Fruit fly (Drosophila melanogaster) whole organism, embryonic: ENCODE results near the gene CG12224.

ENCODE experiments used
- Aef1 ChIP-seq: fragments of 200-800 bp; sonication (Bioruptor generic); IDR thresholded peaks from 3 replicates; pipeline ENCODE4 v1.3.6; 2022; ENCODE audit warnings: missing biosample characterization, missing genetic modification characterization
- Atf-2 ChIP-seq: fragments of 200-800 bp; sonication (Bioruptor generic); optimal IDR thresholded peaks from 2 replicates; lab custom pipeline; 2016; ENCODE audit warnings: missing biosample characterization, missing genetic modification characterization
- CG1024 ChIP-seq: fragments of 200-800 bp; sonication (Bioruptor generic); IDR thresholded peaks from 2 replicates; pipeline ENCODE4 v1.3.6; 2022; ENCODE audit warnings: missing biosample characterization, missing genetic modification characterization
- CG10267 ChIP-seq: fragments of 200-800 bp; sonication (Bioruptor generic); optimal IDR thresholded peaks from 2 replicates; lab custom pipeline; 2018; ENCODE audit warnings: missing biosample characterization, mild to moderate bottlenecking, missing genetic modification characterization, moderate library complexity
- CG10654 ChIP-seq: fragments of 200-800 bp; sonication (Bioruptor generic); optimal IDR thresholded peaks from 2 replicates; lab custom pipeline; 2016; ENCODE audit warnings: missing biosample characterization, missing genetic modification characterization
- CG11723 ChIP-seq: fragments of 200-800 bp; sonication (Bioruptor generic); optimal IDR thresholded peaks from 2 replicates; lab custom pipeline; 2017; ENCODE audit warnings: missing biosample characterization, mild to moderate bottlenecking, missing genetic modification characterization
- CG12071 ChIP-seq: fragments of 200-800 bp; sonication (Bioruptor generic); optimal IDR thresholded peaks from 3 replicates; lab custom pipeline; 2018; ENCODE audit warnings: missing biosample characterization, mild to moderate bottlenecking, missing genetic modification characterization
- CG12659 ChIP-seq: fragments of 200-800 bp; sonication (Bioruptor generic); optimal IDR thresholded peaks from 3 replicates; lab custom pipeline; 2017; ENCODE audit warnings: mild to moderate bottlenecking, missing biosample characterization, missing genetic modification reagents, missing genetic modification characterization
- CG13624 ChIP-seq: fragments of 200-800 bp; sonication (Bioruptor generic); optimal IDR thresholded peaks from 2 replicates; lab custom pipeline; 2016; ENCODE audit warnings: missing biosample characterization, missing genetic modification characterization
- CG14667 ChIP-seq: fragments of 200-800 bp; sonication (Bioruptor generic); IDR thresholded peaks from 2 replicates; pipeline ENCODE4 v1.3.6; 2022; ENCODE audit warnings: missing biosample characterization, missing genetic modification characterization
- CG15073 ChIP-seq: fragments of 200-800 bp; sonication (Bioruptor generic); optimal IDR thresholded peaks from 2 replicates; lab custom pipeline; 2016; ENCODE audit warnings: missing biosample characterization, missing genetic modification characterization
- CG1529 ChIP-seq: fragments of 200-800 bp; sonication (Bioruptor generic); optimal IDR thresholded peaks from 3 replicates; lab custom pipeline; 2018; ENCODE audit warnings: missing biosample characterization, missing genetic modification characterization
- CG15479 ChIP-seq: fragments of 200-800 bp; sonication (Bioruptor generic); optimal IDR thresholded peaks from 3 replicates; lab custom pipeline; 2019; ENCODE audit warnings: missing biosample characterization, mild to moderate bottlenecking, missing genetic modification characterization, moderate library complexity
- CG17328 ChIP-seq: fragments of 200-800 bp; sonication (Bioruptor generic); IDR thresholded peaks from 2 replicates; pipeline ENCODE4 v1.3.6; 2022; ENCODE audit warnings: missing biosample characterization, missing genetic modification characterization
- CG17829 ChIP-seq: fragments of 200-800 bp; optimal IDR thresholded peaks from 2 replicates; lab custom pipeline; 2019; ENCODE audit warnings: missing biosample characterization, mild to moderate bottlenecking, missing genetic modification characterization, moderate library complexity
- CG6791 ChIP-seq: fragments of 200-800 bp; sonication (Bioruptor generic); IDR thresholded peaks from 3 replicates; pipeline ENCODE4 v1.3.6; 2022; ENCODE audit warnings: missing biosample characterization, missing genetic modification characterization; ENCODE audit not compliant: partially characterized antibody
- CG8359 ChIP-seq: fragments of 200-800 bp; sonication (Bioruptor generic); optimal IDR thresholded peaks from 2 replicates; lab custom pipeline; 2017; ENCODE audit warnings: missing biosample characterization, mild to moderate bottlenecking, missing genetic modification characterization, borderline replicate concordance
- Dfd ChIP-seq, 2 experiments: fragments of >200 bp; optimal IDR thresholded peaks; 2 replicates each; lab custom pipeline; 2017; ENCODE audit warnings: missing biosample characterization in 2 of 2, missing genetic modification characterization in 2 of 2
- Elba2 ChIP-seq: fragments of 200-800 bp; sonication (Bioruptor generic); optimal IDR thresholded peaks from 3 replicates; lab custom pipeline; 2016; ENCODE audit warnings: missing biosample characterization, missing genetic modification characterization
- Hmr ChIP-seq: fragments of 200-800 bp; sonication (Bioruptor generic); optimal IDR thresholded peaks from 3 replicates; lab custom pipeline; 2017; ENCODE audit warnings: mild to moderate bottlenecking, missing biosample characterization, missing genetic modification reagents, missing genetic modification characterization
- Hmx ChIP-seq: fragments of 200-800 bp; sonication (Bioruptor generic); optimal IDR thresholded peaks from 2 replicates; lab custom pipeline; 2016; ENCODE audit warnings: missing biosample characterization, missing genetic modification characterization
- Hr78 ChIP-seq, 2 experiments: fragments of 200-800 bp in 1 of 2; fragments of >200 bp in 1 of 2; sonication (Bioruptor generic) in 1 of 2; optimal IDR thresholded peaks; 2 replicates each; lab custom pipeline; 2017 to 2019; ENCODE audit warnings: missing biosample characterization in 2 of 2, missing genetic modification characterization in 2 of 2, mild to moderate bottlenecking in 1 of 2, moderate library complexity in 1 of 2
- Max ChIP-seq: fragments of 200-800 bp; sonication (Bioruptor generic); optimal IDR thresholded peaks from 2 replicates; lab custom pipeline; 2016; ENCODE audit warnings: missing biosample characterization, mild to moderate bottlenecking, missing genetic modification characterization
- Meics ChIP-seq: fragments of 200-800 bp; sonication (Bioruptor generic); optimal IDR thresholded peaks from 2 replicates; lab custom pipeline; 2017; ENCODE audit warnings: missing biosample characterization, mild to moderate bottlenecking, missing genetic modification characterization
- NK7.1 ChIP-seq: fragments of 200-800 bp; sonication (Bioruptor generic); optimal IDR thresholded peaks from 3 replicates; lab custom pipeline; 2016; ENCODE audit warnings: missing biosample characterization, missing genetic modification characterization
- NfI ChIP-seq: fragments of 200-800 bp; sonication (Bioruptor generic); optimal IDR thresholded peaks from 3 replicates; lab custom pipeline; 2018; ENCODE audit warnings: missing biosample characterization, mild to moderate bottlenecking, missing genetic modification characterization, moderate library complexity
- Stat92E ChIP-seq, 3 experiments: fragments of >200 bp in 2 of 3; fragments of 200-800 bp in 1 of 3; sonication (Bioruptor generic) in 1 of 3; optimal IDR thresholded peaks; 2 replicates each; lab custom pipeline; 2017 to 2019; ENCODE audit warnings: missing biosample characterization in 3 of 3, missing genetic modification characterization in 3 of 3, mild to moderate bottlenecking in 1 of 3, moderate library complexity in 1 of 3
- Vsx1 ChIP-seq: fragments of 200-800 bp; sonication (Bioruptor generic); optimal IDR thresholded peaks from 2 replicates; lab custom pipeline; 2017; ENCODE audit warnings: missing biosample characterization, mild to moderate bottlenecking, missing genetic modification characterization, missing genetic modification reagents
- al ChIP-seq: fragments of 200-800 bp; sonication (Bioruptor generic); IDR thresholded peaks from 2 replicates; pipeline ENCODE4 v1.3.6; 2022; ENCODE audit warnings: missing biosample characterization, missing genetic modification characterization
- ara ChIP-seq: fragments of 200-800 bp; sonication (Bioruptor generic); IDR thresholded peaks from 2 replicates; pipeline ENCODE4 v1.3.6; 2022; ENCODE audit warnings: missing biosample characterization, missing genetic modification characterization
- bowl ChIP-seq: fragments of 200-800 bp; sonication (Bioruptor generic); IDR thresholded peaks from 2 replicates; pipeline ENCODE4 v1.3.6; 2022; ENCODE audit warnings: missing biosample characterization, missing genetic modification characterization
- caup ChIP-seq: fragments of 200-800 bp; sonication (Bioruptor generic); optimal IDR thresholded peaks from 3 replicates; lab custom pipeline; 2017; ENCODE audit warnings: missing biosample characterization, mild to moderate bottlenecking, missing genetic modification characterization, moderate library complexity; ENCODE audit not compliant: severe bottlenecking
- crp ChIP-seq, 2 experiments: fragments of 200-800 bp; sonication (Bioruptor generic); optimal IDR thresholded peaks; 2 replicates in 1 of 2; 3 replicates in 1 of 2; lab custom pipeline; 2017; ENCODE audit warnings: missing biosample characterization in 2 of 2, missing genetic modification characterization in 2 of 2, mild to moderate bottlenecking in 1 of 2, moderate library complexity in 1 of 2
- en ChIP-seq: fragments of 200-800 bp; sonication (Bioruptor generic); optimal IDR thresholded peaks from 2 replicates; lab custom pipeline; 2016; ENCODE audit warnings: missing biosample characterization, missing genetic modification characterization
- ewg ChIP-seq: fragments of 200-800 bp; sonication (Bioruptor generic); optimal IDR thresholded peaks from 3 replicates; lab custom pipeline; 2017; ENCODE audit warnings: mild to moderate bottlenecking, missing biosample characterization, missing genetic modification reagents, missing genetic modification characterization
- jumu ChIP-seq: fragments of 200-800 bp; sonication (Bioruptor generic); optimal IDR thresholded peaks from 3 replicates; lab custom pipeline; 2016; ENCODE audit warnings: missing biosample characterization, missing genetic modification characterization
- kay ChIP-seq: fragments of 200-800 bp; sonication (Bioruptor generic); optimal IDR thresholded peaks from 2 replicates; lab custom pipeline; 2016; ENCODE audit warnings: missing biosample characterization, missing genetic modification characterization
- maf-S ChIP-seq: fragments of 200-800 bp; sonication (Bioruptor generic); optimal IDR thresholded peaks from 2 replicates; lab custom pipeline; 2016; ENCODE audit warnings: missing biosample characterization, missing genetic modification characterization
- nau ChIP-seq: fragments of 200-800 bp; sonication (Bioruptor generic); optimal IDR thresholded peaks from 3 replicates; lab custom pipeline; 2017; ENCODE audit warnings: missing biosample characterization, mild to moderate bottlenecking, missing genetic modification characterization, missing genetic modification reagents
- pita ChIP-seq: fragments of 200-800 bp; sonication (Bioruptor generic); optimal IDR thresholded peaks from 2 replicates; lab custom pipeline; 2017; ENCODE audit warnings: missing biosample characterization, mild to moderate bottlenecking, missing genetic modification characterization
- slp2 ChIP-seq: fragments of 200-800 bp; sonication (Bioruptor generic); optimal IDR thresholded peaks from 2 replicates; lab custom pipeline; 2016; ENCODE audit warnings: missing biosample characterization, missing genetic modification characterization
- so ChIP-seq: fragments of 200-800 bp; sonication (Bioruptor generic); IDR thresholded peaks from 3 replicates; pipeline ENCODE4 v1.3.6; 2022; ENCODE audit warnings: missing biosample characterization, missing genetic modification characterization
- twi ChIP-seq: fragments of 200-800 bp; optimal IDR thresholded peaks from 2 replicates; lab custom pipeline; 2019; ENCODE audit warnings: missing biosample characterization, mild to moderate bottlenecking, missing genetic modification characterization, moderate library complexity
- unc-4 ChIP-seq: fragments of 200-800 bp; sonication (Bioruptor generic); IDR thresholded peaks from 2 replicates; pipeline ENCODE4 v1.3.6; 2022; ENCODE audit warnings: missing biosample characterization, missing genetic modification characterization; ENCODE audit not compliant: partially characterized antibody
- vfl ChIP-seq: fragments of 200-800 bp; sonication (Bioruptor generic); optimal IDR thresholded peaks from 2 replicates; lab custom pipeline; 2016; ENCODE audit warnings: missing biosample characterization, missing genetic modification characterization
- wdn ChIP-seq: fragments of 200-800 bp; sonication (Bioruptor generic); IDR thresholded peaks from 2 replicates; pipeline ENCODE4 v1.3.6; 2022; ENCODE audit warnings: missing biosample characterization, missing genetic modification characterization
- wek ChIP-seq: fragments of 200-800 bp; sonication (Bioruptor generic); optimal IDR thresholded peaks from 3 replicates; lab custom pipeline; 2018; ENCODE audit warnings: missing biosample characterization, mild to moderate bottlenecking, missing genetic modification characterization, moderate library complexity
- zen ChIP-seq: fragments of 200-800 bp; sonication (Bioruptor generic); optimal IDR thresholded peaks from 3 replicates; lab custom pipeline; 2018; ENCODE audit warnings: missing biosample characterization, mild to moderate bottlenecking, missing genetic modification characterization, moderate library complexity
- zfh2 ChIP-seq: fragments of 200-800 bp; sonication (Bioruptor generic); optimal IDR thresholded peaks from 2 replicates; lab custom pipeline; 2016; ENCODE audit warnings: missing biosample characterization, missing genetic modification characterization

Gene CG12224

dm6 chr3R:11962739-11963214, 19.1 kb downstream of the CG12224 start, which contains the start of the genes CG3281 and aurA (continued):
- TF ChIP-seq NfI (GFP tag; lab: Kevin White, UChicago) (peak; percentile 63), ewg (GFP tag; lab: Kevin White, UChicago) (peak; percentile 46), CG8359 (GFP tag; lab: Kevin White, UChicago) (no peak), pita (GFP tag; lab: Kevin White, UChicago) (no peak), ara (GFP tag; lab: Robert Waterston, UW) (peak; percentile 40; the same call in 1 of the 2 replicates), Dfd (GFP tag; optimal IDR thresholded peaks at IDR 0.05; lab: Kevin White, UChicago) (no peak), CG10267 (tag; lab: Kevin White, UChicago) (peak; percentile 98), so (no peak), CG17829 (peak; percentile 76), nau (GFP tag; lab: Kevin White, UChicago) (no peak), Max (GFP tag; lab: Kevin White, UChicago) (peak; percentile 69), kay (GFP tag; lab: Kevin White, UChicago) (peak; percentile 64), CG17328 (GFP tag; lab: Robert Waterston, UW) (0 out of 2 replicates have a peak, but pooled peaks have one; percentile 5), Elba2 (GFP tag; lab: Kevin White, UChicago) (peak; percentile 84), al (GFP tag; lab: Robert Waterston, UW) (peak; percentile 80), Hmx (peak; percentile 68), CG14667 (no peak), zen (peak; percentile 75), bowl (GFP tag; lab: Robert Waterston, UW) (no peak), Stat92E (GFP tag; optimal IDR thresholded peaks at IDR 0.05; lab: Kevin White, UChicago) (peak in 1 of 3 experiments; percentile 28), maf-S (peak; percentile 71), crp (GFP tag; optimal IDR thresholded peaks at IDR 0.05; lab: Kevin White, UChicago) (peak; percentile 94 to 96), wek (GFP tag; lab: Kevin White, UChicago) (no peak), zfh2 (GFP tag; lab: Kevin White, UChicago) (peak; percentile 85), NK7.1 (no peak), Vsx1 (GFP tag; lab: Kevin White, UChicago) (peak; percentile 39), Hr78 (GFP tag; optimal IDR thresholded peaks at IDR 0.05; lab: Kevin White, UChicago) (no peak), CG15479 (no peak), CG10654 (peak; percentile 61), caup (GFP tag; lab: Kevin White, UChicago) (no peak), CG11723 (GFP tag; lab: Kevin White, UChicago) (peak; percentile 35), en (GFP tag; lab: Kevin White, UChicago) (no peak), jumu (peak; percentile 87), Hmr (GFP tag; lab: Kevin White, UChicago) (peak; percentile 81), Meics (peak; percentile 61), vfl (peak; percentile 67), twi (tag; lab: Kevin White, UChicago) (peak; percentile 75), slp2 (peak; percentile 66), CG15073 (GFP tag; lab: Kevin White, UChicago) (no peak), CG12659 (GFP tag; lab: Kevin White, UChicago) (peak; percentile 88), CG6791 (GFP tag; lab: Robert Waterston, UW) (peak; percentile 92), Atf-2 (GFP tag; lab: Kevin White, UChicago) (peak; percentile 59), CG1529 (GFP tag; lab: Kevin White, UChicago) (no peak), CG13624 (peak; percentile 82), wdn (0 out of 2 replicates have a peak, but pooled peaks have one; percentile 46), Aef1 (peak; percentile 57), CG1024 (no peak), unc-4 (GFP tag; lab: Robert Waterston, UW) (peak; percentile 96), CG12071 (GFP tag; lab: Kevin White, UChicago) (no peak)
